Worm (Caenorhabditis elegans) whole organism, midembryonic: Measurements from ENCODE around the gene spig-4.

Experiments
- T22C8.4 ChIP-seq: fragments of 200-800 bp; sonication (Bioruptor generic); IDR thresholded peaks from 2 replicates; pipeline ENCODE4 v1.3.6; 2022; ENCODE audit warnings: missing genetic modification characterization, missing compliant biosample characterization
- cog-1 ChIP-seq: sonication (generic microtip); optimal IDR thresholded peaks from 2 replicates; lab custom pipeline; 2016; ENCODE audit warnings: missing genetic modification characterization, missing compliant biosample characterization
- flt-1 ChIP-seq: fragments of 200-800 bp; sonication (Bioruptor generic); IDR thresholded peaks from 2 replicates; pipeline ENCODE4 v1.3.6; 2022; ENCODE audit warnings: missing genetic modification characterization, missing compliant biosample characterization
- klf-2 ChIP-seq: fragments of 200-800 bp; sonication (Bioruptor generic); conservative IDR thresholded peaks from 2 replicates; pipeline ENCODE4 v1.3.6; 2022; ENCODE audit warnings: missing genetic modification reagents, missing genetic modification characterization, missing compliant biosample characterization
- med-1 ChIP-seq: sonication (generic microtip); optimal IDR thresholded peaks from 2 replicates; lab custom pipeline; 2017; ENCODE audit warnings: missing genetic modification characterization, mild to moderate bottlenecking, missing compliant biosample characterization, antibody characterized with exemption, missing genetic modification reagents; ENCODE audit not compliant: insufficient read depth
- ref-1 ChIP-seq: fragments of 200-800 bp; sonication (Bioruptor generic); conservative IDR thresholded peaks from 2 replicates; pipeline ENCODE4 v1.3.6; 2022; ENCODE audit warnings: missing genetic modification reagents, missing genetic modification characterization, missing compliant biosample characterization
- tab-1 ChIP-seq: fragments of 200-800 bp; sonication (Bioruptor generic); IDR thresholded peaks from 2 replicates; pipeline ENCODE4 v1.3.6; 2022; ENCODE audit warnings: missing genetic modification characterization, missing compliant biosample characterization
- ztf-23 ChIP-seq: fragments of 200-800 bp; sonication (Bioruptor generic); IDR thresholded peaks from 2 replicates; pipeline ENCODE4 v1.3.6; 2022; ENCODE audit warnings: missing genetic modification reagents, missing genetic modification characterization, missing compliant biosample characterization
- ztf-29 ChIP-seq: fragments of 200-800 bp; sonication (Bioruptor generic); IDR thresholded peaks from 2 replicates; pipeline ENCODE4 v1.3.6; 2022; ENCODE audit warnings: missing genetic modification reagents, missing genetic modification characterization, missing compliant biosample characterization

Gene spig-4

DNA sequence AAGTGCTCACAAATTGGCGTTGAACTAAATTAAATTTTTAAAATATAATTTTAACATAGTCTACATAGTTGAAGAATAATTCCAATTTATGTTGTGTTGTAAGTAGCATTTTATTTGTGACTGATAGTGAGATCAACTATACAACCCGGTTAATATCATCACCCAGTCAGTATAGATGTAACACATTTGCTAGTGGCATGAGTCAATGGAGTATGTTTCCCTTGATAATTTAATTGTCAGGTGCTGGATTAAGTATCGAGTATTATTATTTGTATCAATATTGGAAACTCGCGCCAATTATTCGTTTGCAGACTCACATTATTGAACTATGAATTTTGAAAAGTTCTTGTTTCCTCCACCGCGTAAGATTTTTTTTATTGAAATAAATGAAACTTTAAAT, 28.2 kb upstream of the spig-4 start, which contains the start of gene srm-5:
Gene srm-5, plus strand, starts transcription at position 301 of the 400 bp plus-strand sequence.
- TF ChIP-seq cog-1 (tag; lab: Kevin White, UChicago) (no peak), ref-1 (GFP tag; lab: Robert Waterston, UW) (no peak), flt-1 (GFP tag; lab: Robert Waterston, UW) (no peak), ztf-23 (GFP tag; lab: Robert Waterston, UW) (no peak), med-1 (GFP tag; lab: Kevin White, UChicago) (no peak), ztf-29 (GFP tag; lab: Robert Waterston, UW) (no peak), T22C8.4 (no peak)

DNA sequence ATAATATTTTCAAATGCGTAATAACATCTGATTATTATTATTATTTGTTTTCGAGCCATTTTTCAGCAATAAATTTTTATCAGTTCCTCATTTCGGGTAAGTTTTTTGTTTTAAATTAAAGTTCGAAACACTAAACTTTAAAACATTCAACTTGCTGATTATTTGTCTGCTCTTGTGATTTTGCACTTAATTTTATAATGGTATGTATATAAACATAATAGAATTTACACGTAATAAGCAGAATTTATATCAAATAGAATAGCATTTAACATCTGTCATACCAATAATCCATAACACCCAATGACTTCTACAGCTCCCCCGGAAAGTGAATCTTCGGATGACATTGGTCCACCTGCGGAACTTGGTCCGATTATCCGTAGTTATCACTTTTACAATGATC, 26.4 kb upstream of the spig-4 start, which contains the start of gene srm-4:
Gene srm-4, plus strand, starts transcription at position 301 of the 400 bp plus-strand sequence.
- TF ChIP-seq ztf-29 (GFP tag; lab: Robert Waterston, UW) (no peak), flt-1 (GFP tag; lab: Robert Waterston, UW) (no peak), ztf-23 (GFP tag; lab: Robert Waterston, UW) (no peak), cog-1 (tag; lab: Kevin White, UChicago) (no peak)

- TF ChIP-seq T22C8.4 (no peak), ztf-29 (GFP tag; lab: Robert Waterston, UW) (no peak), cog-1 (tag; lab: Kevin White, UChicago) (no peak), med-1 (GFP tag; lab: Kevin White, UChicago) (no peak), tab-1 (no peak), klf-2 (no peak), ztf-23 (GFP tag; lab: Robert Waterston, UW) (no peak), flt-1 (GFP tag; lab: Robert Waterston, UW) (no peak), ref-1 (GFP tag; lab: Robert Waterston, UW) (no peak)
These were observed 24.8 kb upstream of the spig-4 start, which contains the start of gene F47B8.8 for ce11 chrV:14331477-14331876. F47B8.8 (plus strand) TSS chrV:14331733.

- TF ChIP-seq ztf-29 (GFP tag; lab: Robert Waterston, UW) (no peak), med-1 (GFP tag; lab: Kevin White, UChicago) (no peak), T22C8.4 (no peak), ref-1 (GFP tag; lab: Robert Waterston, UW) (no peak)
These were observed 22.1 kb upstream of the spig-4 start, which contains the start of gene pepm-1 for ce11 chrV:14328806-14329205. pepm-1 (plus strand) TSS chrV:14329106.

DNA sequence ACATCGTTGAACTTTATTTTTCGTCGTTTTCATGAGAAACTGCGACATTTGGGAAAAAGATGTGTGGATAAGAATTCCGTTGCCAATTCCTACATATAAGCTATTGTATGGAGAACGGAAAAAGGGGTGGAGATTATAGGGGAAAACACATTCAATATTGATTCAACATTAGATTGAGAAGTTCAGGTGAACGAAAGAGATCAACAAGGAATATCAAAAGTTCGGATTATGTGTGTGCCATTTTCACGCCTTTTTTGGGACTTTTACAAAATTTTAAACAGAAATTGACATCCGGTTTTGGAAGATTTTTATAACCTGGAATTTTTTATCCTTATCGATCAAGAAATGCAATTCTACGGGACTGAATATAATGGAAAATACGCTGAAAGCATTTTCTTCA, 21.1 kb upstream of the spig-4 start, which contains the start of gene F47B8.5:
Gene F47B8.5, minus strand, starts transcription at position 101 of the 400 bp plus-strand sequence.
- TF ChIP-seq T22C8.4 (no peak), ztf-23 (GFP tag; lab: Robert Waterston, UW) (no peak), med-1 (GFP tag; lab: Kevin White, UChicago) (no peak), ztf-29 (GFP tag; lab: Robert Waterston, UW) (no peak), tab-1 (no peak)

- TF ChIP-seq cog-1 (tag; lab: Kevin White, UChicago) = no peak
- no peak for TF ChIP-seq ref-1 (GFP tag; lab: Robert Waterston, UW)
- TF ChIP-seq tab-1 = no peak
- no peak for TF ChIP-seq med-1 (GFP tag; lab: Kevin White, UChicago)
- TF ChIP-seq ztf-29 (GFP tag; lab: Robert Waterston, UW) = no peak
- no peak for TF ChIP-seq flt-1 (GFP tag; lab: Robert Waterston, UW)
- no peak for TF ChIP-seq ztf-23 (GFP tag; lab: Robert Waterston, UW)
- TF ChIP-seq klf-2 = no peak
- no peak for TF ChIP-seq T22C8.4
These were observed 18.1 kb upstream of the spig-4 start, which contains the start of the genes F47B8.4 and F47B8.18 for ce11 chrV:14324502-14325467. F47B8.4 (minus strand) TSS chrV:14324673. F47B8.18 (minus strand) TSS chrV:14325464.

- no peak for TF ChIP-seq med-1 (GFP tag; lab: Kevin White, UChicago)
- TF ChIP-seq flt-1 (GFP tag; lab: Robert Waterston, UW) = no peak
These were observed 16.1 kb upstream of the spig-4 start, which contains the start of gene F47B8.3 for ce11 chrV:14322743-14323142. F47B8.3 (minus strand) TSS chrV:14323003.

- TF ChIP-seq med-1 (GFP tag; lab: Kevin White, UChicago) (no peak), ref-1 (GFP tag; lab: Robert Waterston, UW) (no peak)
These were observed 14.2 kb upstream of the spig-4 start for ce11 chrV:14320730-14321319.

DNA sequence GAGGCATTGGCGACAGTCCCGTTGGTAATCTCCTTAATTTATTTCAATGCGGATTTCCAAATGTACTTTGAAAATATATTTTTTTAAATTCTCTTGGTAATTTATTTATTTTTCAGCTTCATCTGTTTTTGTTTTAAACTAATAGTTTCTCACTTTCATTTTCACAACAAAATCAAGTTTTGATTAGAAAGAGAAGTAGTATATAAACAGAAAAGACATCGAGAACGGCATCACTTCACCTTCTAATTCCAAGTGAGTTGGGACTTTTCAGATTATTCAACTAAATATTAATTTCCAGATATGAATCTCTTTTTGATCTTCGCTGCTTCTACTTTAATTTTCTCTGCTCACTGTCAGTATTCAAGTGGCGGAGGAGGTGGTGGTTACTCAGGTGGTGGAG, 13.6 kb upstream of the spig-4 start, which contains the start of gene F47B8.14:
Gene F47B8.14, plus strand, starts transcription at position 301 of the 400 bp plus-strand sequence.
- no peak for TF ChIP-seq ztf-29 (GFP tag; lab: Robert Waterston, UW)
- TF ChIP-seq ref-1 (GFP tag; lab: Robert Waterston, UW) = no peak
- TF ChIP-seq klf-2 = no peak
- TF ChIP-seq ztf-23 (GFP tag; lab: Robert Waterston, UW) = no peak
- no peak for TF ChIP-seq flt-1 (GFP tag; lab: Robert Waterston, UW)
- TF ChIP-seq med-1 (GFP tag; lab: Kevin White, UChicago) = no peak
- TF ChIP-seq tab-1 = no peak
- no peak for TF ChIP-seq cog-1 (tag; lab: Kevin White, UChicago)
- no peak for TF ChIP-seq T22C8.4
